Fruit fly (Drosophila melanogaster): ENCODE measurements around the gene Las.
A peak's percentile ranks its signal among the peaks of the same experiment; 100 is the strongest.

The Las gene

DNA sequence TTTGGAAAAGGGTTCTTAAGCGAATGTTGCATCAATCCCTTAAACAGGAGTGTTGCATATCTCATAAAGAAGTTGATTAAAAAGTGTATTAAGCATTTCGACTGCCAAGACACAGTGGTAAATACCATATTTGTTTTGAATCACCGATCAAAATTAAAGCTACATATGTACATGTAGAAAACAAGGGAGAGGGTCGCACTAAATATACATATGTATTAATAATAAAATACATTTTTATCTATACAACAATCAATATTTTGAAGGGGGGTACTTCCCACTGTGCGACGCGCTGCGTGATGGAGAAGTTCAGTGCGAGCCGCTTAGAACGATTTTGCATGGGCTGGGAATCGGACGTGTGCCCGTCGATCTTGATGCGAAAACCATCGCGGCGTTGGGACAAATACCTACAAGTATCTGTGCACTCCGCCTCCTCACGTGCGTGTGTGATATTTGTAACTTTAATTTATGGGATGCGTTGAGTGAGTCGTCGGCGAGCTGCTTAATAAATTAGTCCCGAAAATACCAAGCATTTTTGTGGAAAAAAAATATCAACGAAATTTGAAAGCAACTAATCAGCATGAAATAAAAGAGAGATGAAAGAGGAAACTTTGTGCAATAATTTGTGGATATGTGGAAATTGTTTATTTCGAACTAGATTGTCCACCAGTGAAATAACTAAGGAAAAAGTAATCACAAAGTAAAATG is 12.8 kb upstream of the Las start (continued):
- TF ChIP-seq Hr78 (GFP tag; optimal IDR thresholded peaks at IDR 0.05) = peak in 1 of 2 experiments; percentile 33
- TF ChIP-seq HLH4C (GFP tag; IDR thresholded peaks at IDR 0.05; ENCODE audit: partially characterized antibody) = peak; percentile 45; the same call in 1 of the 3 replicates
- peak; percentile 78 for TF ChIP-seq CG10147 (GFP tag; optimal IDR thresholded peaks at IDR 0.05)
- TF ChIP-seq vfl (GFP tag; optimal IDR thresholded peaks at IDR 0.05) = peak; percentile 32
- TF ChIP-seq NK7.1 (GFP tag; optimal IDR thresholded peaks at IDR 0.05) = no peak
- TF ChIP-seq emc (GFP tag; optimal IDR thresholded peaks at IDR 0.05) = no peak
- TF ChIP-seq pfk (GFP tag; optimal IDR thresholded peaks at IDR 0.05) = no peak
- TF ChIP-seq shn (GFP tag; optimal IDR thresholded peaks at IDR 0.05) = no peak
- peak; percentile 79 for TF ChIP-seq CG10267 (tag; optimal IDR thresholded peaks at IDR 0.05)
- peak; percentile 60 for TF ChIP-seq Fer2 (tag; optimal IDR thresholded peaks at IDR 0.05)
- TF ChIP-seq toy (GFP tag; IDR thresholded peaks at IDR 0.05) = peak; percentile 86
- no peak for TF ChIP-seq ac (GFP tag; optimal IDR thresholded peaks at IDR 0.05)
- peak; percentile 69 for TF ChIP-seq E2f2 (GFP tag; IDR thresholded peaks at IDR 0.05)
- TF ChIP-seq CG15073 (GFP tag; optimal IDR thresholded peaks at IDR 0.05) = peak; percentile 3
- TF ChIP-seq pros (GFP tag; optimal IDR thresholded peaks at IDR 0.05) = no peak
- peak; percentile 90 for TF ChIP-seq seq (GFP tag; IDR thresholded peaks at IDR 0.05)
- TF ChIP-seq CG9797 (GFP tag; optimal IDR thresholded peaks at IDR 0.05) = no peak
- TF ChIP-seq Sry-δ (GFP tag; optimal IDR thresholded peaks at IDR 0.05) = no peak
- TF ChIP-seq CG34422 (GFP tag; IDR thresholded peaks at IDR 0.05) = peak; percentile 94
- TF ChIP-seq CG31388 (GFP tag; optimal IDR thresholded peaks at IDR 0.05) = peak; percentile 71
- peak; percentile 30; the same call in 1 of the 2 replicates for TF ChIP-seq Dip2 (GFP tag; IDR thresholded peaks at IDR 0.05)
- TF ChIP-seq onecut (GFP tag; IDR thresholded peaks at IDR 0.05) = peak; percentile 75
- TF ChIP-seq Lhr (GFP tag; optimal IDR thresholded peaks at IDR 0.05) = peak; percentile 51
- peak; percentile 88 for TF ChIP-seq CG18262 (tag; optimal IDR thresholded peaks at IDR 0.05)
- peak; percentile 90 for TF ChIP-seq CG7839 (tag; optimal IDR thresholded peaks at IDR 0.05)
- TF ChIP-seq Sox102F (GFP tag; optimal IDR thresholded peaks at IDR 0.05) = peak; percentile 91
- TF ChIP-seq CG10366 (GFP tag; IDR thresholded peaks at IDR 0.05) = peak; percentile 90
- TF ChIP-seq zfh1 (GFP tag; IDR thresholded peaks at IDR 0.05) = peak; percentile 94
- 0 out of 2 replicates have a peak, but pooled peaks have one; percentile 42 for TF ChIP-seq dan (GFP tag; IDR thresholded peaks at IDR 0.05)
- TF ChIP-seq Aef1 (GFP tag; IDR thresholded peaks at IDR 0.05) = peak; percentile 84
- TF ChIP-seq so (GFP tag; IDR thresholded peaks at IDR 0.05) = peak; percentile 91
- TF ChIP-seq Sry-β (GFP tag; optimal IDR thresholded peaks at IDR 0.05) = no peak
- peak; percentile 92 for TF ChIP-seq row (GFP tag; IDR thresholded peaks at IDR 0.05)
- peak; percentile 89 for TF ChIP-seq CG2678 (tag; optimal IDR thresholded peaks at IDR 0.05)
- peak; percentile 27 for TF ChIP-seq Bdp1 (GFP tag; optimal IDR thresholded peaks at IDR 0.05)
- no peak for TF ChIP-seq D (optimal IDR thresholded peaks at IDR 0.05)
- TF ChIP-seq D (GFP tag; optimal IDR thresholded peaks at IDR 0.05) = peak; percentile 80
- peak; percentile 49 for TF ChIP-seq CG2202 (tag; optimal IDR thresholded peaks at IDR 0.05)
- peak; percentile 65 for TF ChIP-seq CG30431 (GFP tag; optimal IDR thresholded peaks at IDR 0.05)
- TF ChIP-seq Ets97D (GFP tag; optimal IDR thresholded peaks at IDR 0.05) = peak; percentile 13
- no peak for TF ChIP-seq insv (GFP tag; optimal IDR thresholded peaks at IDR 0.05)
- TF ChIP-seq Kr (GFP tag; optimal IDR thresholded peaks at IDR 0.05) = no peak
- TF ChIP-seq zen (tag; optimal IDR thresholded peaks at IDR 0.05) = peak; percentile 79
- TF ChIP-seq Pdp1 (GFP tag; optimal IDR thresholded peaks at IDR 0.05) = peak; percentile 13 to 49
- no peak for TF ChIP-seq zf30C (GFP tag; optimal IDR thresholded peaks at IDR 0.05)
- TF ChIP-seq pzg (GFP tag; optimal IDR thresholded peaks at IDR 0.05) = peak; percentile 0
- peak; percentile 90 for TF ChIP-seq CG17359 (tag; optimal IDR thresholded peaks at IDR 0.05)
- peak; percentile 92 for TF ChIP-seq lab (GFP tag; optimal IDR thresholded peaks at IDR 0.05)
- peak; percentile 87 for TF ChIP-seq Dbx (GFP tag; IDR thresholded peaks at IDR 0.05)

All from whole organism, embryonic.